Worm (Caenorhabditis elegans): ENCODE measurements around the gene math-22.

Gene math-22

ce11 chrII:1875658-1876057 lies 29.5 kb upstream of the math-22 start, which contains the start of gene math-13:
Gene math-13, plus strand, starts transcription at chrII:1875958.
- no peak for TF ChIP-seq nhr-237 (tag; optimal IDR thresholded peaks at IDR 0.05)
- TF ChIP-seq madf-5 (GFP tag; IDR thresholded peaks at IDR 0.05), result no peak
- no peak for TF ChIP-seq F10B5.3 (tag; optimal IDR thresholded peaks at IDR 0.05)

- TF ChIP-seq F26F4.8 (GFP tag; conservative IDR thresholded peaks at IDR 0.05), result no peak
- no peak for TF ChIP-seq lsy-2 (tag; optimal IDR thresholded peaks at IDR 0.05)
- TF ChIP-seq nhr-11 (tag; optimal IDR thresholded peaks at IDR 0.05), result no peak
- TF ChIP-seq cey-2 (tag; optimal IDR thresholded peaks at IDR 0.05; ENCODE audit: borderline replicate concordance, insufficient read depth), result no peak
- TF ChIP-seq fkh-10 (GFP tag; optimal IDR thresholded peaks at IDR 0.05), result no peak
- TF ChIP-seq pha-4 (GFP tag; IDR thresholded peaks at IDR 0.05), result no peak
- no peak for TF ChIP-seq pha-4 (tag; optimal IDR thresholded peaks at IDR 0.05)
- TF ChIP-seq nhr-28 (tag; optimal IDR thresholded peaks at IDR 0.05), result no peak
- TF ChIP-seq nhr-41 (GFP tag; IDR thresholded peaks at IDR 0.05), result no peak
- no peak for TF ChIP-seq lin-38 (GFP tag; IDR thresholded peaks at IDR 0.05)
- TF ChIP-seq unc-62 (GFP tag; optimal IDR thresholded peaks at IDR 0.05 in 1 of 2), result no peak
- no peak for TF ChIP-seq unc-62 (tag; optimal IDR thresholded peaks at IDR 0.05)
- TF ChIP-seq tra-1 (GFP tag; IDR thresholded peaks at IDR 0.05), result no peak
- no peak for TF ChIP-seq dmd-6 (GFP tag; IDR thresholded peaks at IDR 0.05)
- no peak for TF ChIP-seq egl-27 (tag; optimal IDR thresholded peaks at IDR 0.05)
- no peak for TF ChIP-seq Y48G9A.11 (GFP tag; IDR thresholded peaks at IDR 0.05)
- TF ChIP-seq skn-1 (tag; optimal IDR thresholded peaks at IDR 0.05), result no peak
- no peak for TF ChIP-seq R02D3.7 (tag; optimal IDR thresholded peaks at IDR 0.05)
- TF ChIP-seq gei-8 (GFP tag; optimal IDR thresholded peaks at IDR 0.05), result no peak
- no peak for TF ChIP-seq madf-9 (GFP tag; conservative IDR thresholded peaks at IDR 0.05)
- TF ChIP-seq mdl-1 (tag; optimal IDR thresholded peaks at IDR 0.05), result no peak
- TF ChIP-seq ceh-20 (GFP tag; IDR thresholded peaks at IDR 0.05), result no peak
Measured at ce11 chrII:1878663-1879062, 26.5 kb upstream of the math-22 start, which contains the start of gene math-16. Gene math-16, minus strand, starts transcription at chrII:1878763.

ce11 chrII:1882705-1883104 lies 22.5 kb upstream of the math-22 start, which contains the start of gene math-5:
Gene math-5, minus strand, starts transcription at chrII:1882805.
- TF ChIP-seq daf-8 (GFP tag; IDR thresholded peaks at IDR 0.05), result no peak
- TF ChIP-seq Y105C5A.15 (GFP tag; IDR thresholded peaks at IDR 0.05), result no peak
- no peak for TF ChIP-seq daf-12 (tag; optimal IDR thresholded peaks at IDR 0.05)
- no peak for TF ChIP-seq saeg-2 (GFP tag; IDR thresholded peaks at IDR 0.05)
- no peak for TF ChIP-seq nhr-76 (tag; optimal IDR thresholded peaks at IDR 0.05)
- no peak for TF ChIP-seq daf-19 (GFP tag; conservative IDR thresholded peaks at IDR 0.05)
- TF ChIP-seq lin-38 (GFP tag; IDR thresholded peaks at IDR 0.05), result no peak
- TF ChIP-seq D1046.2 (GFP tag; IDR thresholded peaks at IDR 0.05), result no peak
- no peak for TF ChIP-seq vab-7 (GFP tag; IDR thresholded peaks at IDR 0.05)
- no peak for TF ChIP-seq snpc-4 (tag; optimal IDR thresholded peaks at IDR 0.05)
- TF ChIP-seq Y75B8A.6 (GFP tag; IDR thresholded peaks at IDR 0.05), result no peak
- no peak for TF ChIP-seq F26F4.8 (GFP tag; conservative IDR thresholded peaks at IDR 0.05)
- no peak for TF ChIP-seq lin-39 (tag; optimal IDR thresholded peaks at IDR 0.05)
- no peak for TF ChIP-seq arid-1 (GFP tag; conservative IDR thresholded peaks at IDR 0.05)
- TF ChIP-seq gei-8 (GFP tag; optimal IDR thresholded peaks at IDR 0.05), result no peak
- TF ChIP-seq nhr-11 (tag; optimal IDR thresholded peaks at IDR 0.05), result no peak
- TF ChIP-seq nhr-42 (GFP tag; IDR thresholded peaks at IDR 0.05), result no peak
- no peak for TF ChIP-seq hlh-11 (tag; optimal IDR thresholded peaks at IDR 0.05)
